Fruit fly (Drosophila melanogaster): ENCODE measurements around the gene Gfat1.
"Not testable (repeated sequence)": the region's sequence is repeated elsewhere in the genome, so short reads cannot be mapped to it uniquely, and the experiment has no call there.

dm6 chr3R:4126142-4126541 is at the start of gene Gfat1:
- TF ChIP-seq Fer1 (GFP tag; optimal IDR thresholded peaks at IDR 0.05); chm (GFP tag; IDR thresholded peaks at IDR 0.05); CG4282 (GFP tag; optimal IDR thresholded peaks at IDR 0.05); CG4854 (GFP tag; optimal IDR thresholded peaks at IDR 0.05); pita (GFP tag; optimal IDR thresholded peaks at IDR 0.05); chinmo (GFP tag; IDR thresholded peaks at IDR 0.05; ENCODE audit: partially characterized antibody): not testable (repeated sequence)
